Worm (Caenorhabditis elegans) whole organism, L4 larva: ENCODE results near the gene B0244.17.

Experiments
- D1046.2 ChIP-seq: fragments of 200-800 bp; sonication (Bioruptor generic); IDR thresholded peaks from 2 replicates; pipeline ENCODE4 v1.3.6; 2022; ENCODE audit warnings: missing genetic modification characterization, missing compliant biosample characterization
- aly-2 ChIP-seq: sonication (generic microtip); optimal IDR thresholded peaks from 2 replicates; lab custom pipeline; 2018; ENCODE audit warnings: missing biosample characterization, missing genetic modification characterization
- ama-1 ChIP-seq: fragments of 150-350 bp; optimal IDR thresholded peaks from 2 replicates; lab custom pipeline; 2014; ENCODE audit warnings: inconsistent platforms, mixed read lengths
- attf-4 ChIP-seq: sonication (generic microtip); optimal IDR thresholded peaks from 3 replicates; lab custom pipeline; 2017; ENCODE audit warnings: missing biosample characterization, missing genetic modification characterization
- ceh-82 ChIP-seq: sonication (generic microtip); optimal IDR thresholded peaks from 2 replicates; lab custom pipeline; 2017; ENCODE audit warnings: missing biosample characterization, missing genetic modification characterization
- duxl-1 ChIP-seq: sonication (generic microtip); optimal IDR thresholded peaks from 2 replicates; lab custom pipeline; 2016; ENCODE audit warnings: mild to moderate bottlenecking, missing genetic modification characterization, moderate library complexity, missing compliant biosample characterization; ENCODE audit not compliant: poor library complexity
- dve-1 ChIP-seq: sonication (generic microtip); optimal IDR thresholded peaks from 2 replicates; lab custom pipeline; 2017; ENCODE audit warnings: antibody characterized with exemption, mild to moderate bottlenecking, missing genetic modification characterization, missing compliant biosample characterization; ENCODE audit not compliant: insufficient read depth
- fos-1 ChIP-seq: fragments of 150-350 bp; optimal IDR thresholded peaks from 2 replicates; lab custom pipeline; 2014; ENCODE audit warnings: missing biosample characterization, missing genetic modification characterization
- lsy-2 ChIP-seq, 2 experiments: fragments of 150-350 bp in 1 of 2; sonication (generic microtip) in 1 of 2; optimal IDR thresholded peaks; 2 replicates each; lab custom pipeline; 2014 to 2017; ENCODE audit warnings: missing biosample characterization in 2 of 2, missing genetic modification characterization in 2 of 2
- nhr-237 ChIP-seq: sonication (generic microtip); optimal IDR thresholded peaks from 2 replicates; lab custom pipeline; 2017; ENCODE audit warnings: missing biosample characterization, missing genetic modification characterization
- nhr-25 ChIP-seq: sonication (generic microtip); optimal IDR thresholded peaks from 2 replicates; lab custom pipeline; 2017; ENCODE audit warnings: missing genetic modification characterization, mild to moderate bottlenecking, missing compliant biosample characterization, antibody characterized with exemption, moderate library complexity, borderline replicate concordance; ENCODE audit not compliant: insufficient read depth
- nhr-28 ChIP-seq: fragments of 150-350 bp; optimal IDR thresholded peaks from 2 replicates; lab custom pipeline; 2014; ENCODE audit warnings: missing biosample characterization, missing genetic modification characterization
- zfp-3 ChIP-seq: fragments of 200-800 bp; sonication (Bioruptor generic); conservative IDR thresholded peaks from 2 replicates; pipeline ENCODE4 v1.3.6; 2022; ENCODE audit warnings: missing genetic modification reagents, missing genetic modification characterization, missing compliant biosample characterization

ce11 chrIII:5719832-5720194, 13.2 kb upstream of the B0244.17 start:
- TF ChIP-seq dve-1 (tag; lab: Kevin White, UChicago), result no peak
- TF ChIP-seq ceh-82 (tag; lab: Kevin White, UChicago), result no peak
- no peak for TF ChIP-seq aly-2 (tag; lab: Kevin White, UChicago)
- no peak for TF ChIP-seq nhr-237 (tag; lab: Kevin White, UChicago)
- no peak for TF ChIP-seq ama-1
- no peak for TF ChIP-seq duxl-1 (tag; lab: Kevin White, UChicago)
- no peak for TF ChIP-seq nhr-28 (tag; lab: Kevin White, UChicago)
- no peak for TF ChIP-seq nhr-25 (tag; lab: Kevin White, UChicago)
- TF ChIP-seq fos-1 (tag; lab: Kevin White, UChicago), result no peak
- TF ChIP-seq attf-4, result no peak
- no peak for TF ChIP-seq D1046.2 (GFP tag; lab: Robert Waterston, UW)
- no peak for TF ChIP-seq lsy-2 (tag; optimal IDR thresholded peaks at IDR 0.05; lab: Kevin White, UChicago)
- TF ChIP-seq zfp-3 (GFP tag; lab: Robert Waterston, UW), result no peak
